Worm (Caenorhabditis elegans) whole organism, early embryonic: ENCODE data around the gene ncam-1.

Source experiments
- B0310.2 ChIP-seq: sonication (generic microtip); optimal IDR thresholded peaks from 2 replicates; lab custom pipeline; 2016; ENCODE audit warnings: mild to moderate bottlenecking, missing genetic modification characterization, missing compliant biosample characterization
- F13C5.2 ChIP-seq: sonication (generic microtip); optimal IDR thresholded peaks from 2 replicates; lab custom pipeline; 2017; ENCODE audit warnings: mild to moderate bottlenecking, missing genetic modification characterization, inconsistent platforms, missing compliant biosample characterization
- aly-1 ChIP-seq: sonication (generic microtip); optimal IDR thresholded peaks from 2 replicates; lab custom pipeline; 2016; ENCODE audit warnings: missing genetic modification characterization, missing compliant biosample characterization
- ama-1 ChIP-seq: fragments of 150-350 bp; optimal IDR thresholded peaks from 2 replicates; lab custom pipeline; 2014
- ceh-13 ChIP-seq: fragments of 200-800 bp; sonication (Bioruptor generic); optimal IDR thresholded peaks from 2 replicates; lab custom pipeline; 2018; ENCODE audit warnings: mild to moderate bottlenecking, missing genetic modification characterization, missing compliant biosample characterization
- ceh-36 ChIP-seq: sonication (generic microtip); optimal IDR thresholded peaks from 2 replicates; lab custom pipeline; 2016; ENCODE audit warnings: missing genetic modification characterization, inconsistent platforms, missing compliant biosample characterization
- ets-7 ChIP-seq: sonication (generic microtip); optimal IDR thresholded peaks from 2 replicates; lab custom pipeline; 2016; ENCODE audit warnings: missing genotype, missing genetic modification characterization, missing compliant biosample characterization
- flt-1 ChIP-seq: fragments of 200-800 bp; sonication (Bioruptor generic); IDR thresholded peaks from 2 replicates; pipeline ENCODE4 v1.3.6; 2022; ENCODE audit warnings: missing genetic modification characterization, missing compliant biosample characterization
- hmbx-1 ChIP-seq: sonication (generic microtip); optimal IDR thresholded peaks from 2 replicates; lab custom pipeline; 2016; ENCODE audit warnings: mild to moderate bottlenecking, missing genetic modification characterization, missing compliant biosample characterization
- hmg-4 ChIP-seq: fragments of 200-800 bp; sonication (Bioruptor generic); optimal IDR thresholded peaks from 2 replicates; lab custom pipeline; 2018; ENCODE audit warnings: mild to moderate bottlenecking, missing genetic modification characterization, missing compliant biosample characterization
- hnd-1 ChIP-seq: sonication (generic microtip); optimal IDR thresholded peaks from 2 replicates; lab custom pipeline; 2016; ENCODE audit warnings: missing genetic modification characterization, missing compliant biosample characterization
- pes-1 ChIP-seq: fragments of 200-800 bp; sonication (Bioruptor generic); IDR thresholded peaks from 2 replicates; pipeline ENCODE4 v1.3.6; 2022; ENCODE audit warnings: missing genetic modification reagents, missing genetic modification characterization, missing compliant biosample characterization
- scrt-1 ChIP-seq: fragments of 200-800 bp; sonication (Bioruptor generic); IDR thresholded peaks from 2 replicates; pipeline ENCODE4 v1.3.6; 2022; ENCODE audit warnings: missing genetic modification characterization, missing compliant biosample characterization
- sea-1 ChIP-seq: fragments of 200-800 bp; sonication (Bioruptor generic); conservative IDR thresholded peaks from 2 replicates; pipeline ENCODE4 v1.3.6; 2022; ENCODE audit warnings: missing genetic modification characterization, missing compliant biosample characterization
- tbx-11 ChIP-seq: fragments of 200-800 bp; sonication (Bioruptor generic); IDR thresholded peaks from 2 replicates; pipeline ENCODE4 v1.3.6; 2022; ENCODE audit warnings: missing genetic modification characterization, missing compliant biosample characterization
- tbx-37 ChIP-seq: fragments of 200-800 bp; sonication (Bioruptor generic); conservative IDR thresholded peaks from 2 replicates; pipeline ENCODE4 v1.3.6; 2022; ENCODE audit warnings: missing genetic modification reagents, missing genetic modification characterization, missing compliant biosample characterization
- tra-4 ChIP-seq: sonication (generic microtip); optimal IDR thresholded peaks from 2 replicates; lab custom pipeline; 2017; ENCODE audit warnings: missing genetic modification characterization, missing compliant biosample characterization

Gene ncam-1

ce11 chrX:691613-692012 lies at the start of gene ncam-1:
ncam-1 (plus strand) TSS chrX:691913.
- no peak for TF ChIP-seq hnd-1 (tag; lab: Kevin White, UChicago)
- TF ChIP-seq tbx-37: no peak
- TF ChIP-seq sea-1: no peak
- TF ChIP-seq tbx-11: no peak
- no peak for TF ChIP-seq pes-1 (GFP tag; lab: Robert Waterston, UW)
- TF ChIP-seq B0310.2 (tag; lab: Kevin White, UChicago): no peak
- no peak for TF ChIP-seq hmg-4 (GFP tag; lab: Kevin White, UChicago)
- TF ChIP-seq hmbx-1 (tag; lab: Kevin White, UChicago): no peak
- TF ChIP-seq tra-4 (tag; lab: Kevin White, UChicago): no peak
- no peak for TF ChIP-seq ets-7 (tag; lab: Kevin White, UChicago)
- TF ChIP-seq aly-1 (tag; lab: Kevin White, UChicago): no peak
- TF ChIP-seq ceh-36 (tag; lab: Kevin White, UChicago): no peak
- no peak for TF ChIP-seq F13C5.2 (tag; lab: Kevin White, UChicago)
- no peak for TF ChIP-seq ceh-13

ce11 chrX:642817-643216 lies 48.9 kb upstream of the ncam-1 start:
- TF ChIP-seq hmg-4 (GFP tag; lab: Kevin White, UChicago): no peak
- TF ChIP-seq pes-1 (GFP tag; lab: Robert Waterston, UW): no peak
- no peak for TF ChIP-seq aly-1 (tag; lab: Kevin White, UChicago)

- TF ChIP-seq tra-4 (tag; lab: Kevin White, UChicago): no peak
- no peak for TF ChIP-seq ama-1
- TF ChIP-seq hnd-1 (tag; lab: Kevin White, UChicago): no peak
- TF ChIP-seq B0310.2 (tag; lab: Kevin White, UChicago): no peak
- no peak for TF ChIP-seq tbx-11
Measured at ce11 chrX:645589-645988, 46.1 kb upstream of the ncam-1 start.

- TF ChIP-seq F13C5.2 (tag; lab: Kevin White, UChicago) (no peak), flt-1 (GFP tag; lab: Robert Waterston, UW) (no peak), ceh-36 (tag; lab: Kevin White, UChicago) (no peak), tbx-37 (no peak), aly-1 (tag; lab: Kevin White, UChicago) (no peak), sea-1 (no peak), B0310.2 (tag; lab: Kevin White, UChicago) (no peak), pes-1 (GFP tag; lab: Robert Waterston, UW) (no peak), hnd-1 (tag; lab: Kevin White, UChicago) (no peak), hmbx-1 (tag; lab: Kevin White, UChicago) (no peak), ceh-13 (no peak), ets-7 (tag; lab: Kevin White, UChicago) (no peak)
Measured at ce11 chrX:646493-646892, 45.2 kb upstream of the ncam-1 start.

- TF ChIP-seq aly-1 (tag; lab: Kevin White, UChicago): no peak
- no peak for TF ChIP-seq pes-1 (GFP tag; lab: Robert Waterston, UW)
- no peak for TF ChIP-seq hmg-4 (GFP tag; lab: Kevin White, UChicago)
- no peak for TF ChIP-seq F13C5.2 (tag; lab: Kevin White, UChicago)
- no peak for TF ChIP-seq scrt-1 (GFP tag; lab: Robert Waterston, UW)
- TF ChIP-seq B0310.2 (tag; lab: Kevin White, UChicago): no peak
- no peak for TF ChIP-seq hmbx-1 (tag; lab: Kevin White, UChicago)
- TF ChIP-seq flt-1 (GFP tag; lab: Robert Waterston, UW): no peak
- TF ChIP-seq ceh-36 (tag; lab: Kevin White, UChicago): no peak
- TF ChIP-seq tbx-37: no peak
- no peak for TF ChIP-seq ets-7 (tag; lab: Kevin White, UChicago)
- no peak for TF ChIP-seq tra-4 (tag; lab: Kevin White, UChicago)
- no peak for TF ChIP-seq ceh-13
- TF ChIP-seq ama-1: no peak
- TF ChIP-seq hnd-1 (tag; lab: Kevin White, UChicago): no peak
- TF ChIP-seq tbx-11: no peak
- TF ChIP-seq sea-1: no peak
Measured at ce11 chrX:651616-652015, 40.1 kb upstream of the ncam-1 start.

ce11 chrX:654804-655203 lies 36.9 kb upstream of the ncam-1 start, which contains the start of gene ifc-2:
ifc-2 (minus strand) TSS chrX:654904.
- no peak for TF ChIP-seq hnd-1 (tag; lab: Kevin White, UChicago)
- TF ChIP-seq B0310.2 (tag; lab: Kevin White, UChicago): no peak
- no peak for TF ChIP-seq tbx-11
- TF ChIP-seq flt-1 (GFP tag; lab: Robert Waterston, UW): no peak

ce11 chrX:655884-656283 lies 35.8 kb upstream of the ncam-1 start, which contains the start of gene lpr-7:
lpr-7 (plus strand) TSS chrX:656184.
- TF ChIP-seq ama-1 (no peak), aly-1 (tag; lab: Kevin White, UChicago) (no peak), tbx-37 (no peak), hmbx-1 (tag; lab: Kevin White, UChicago) (no peak), flt-1 (GFP tag; lab: Robert Waterston, UW) (no peak), tra-4 (tag; lab: Kevin White, UChicago) (no peak), hnd-1 (tag; lab: Kevin White, UChicago) (no peak), tbx-11 (no peak), ets-7 (tag; lab: Kevin White, UChicago) (no peak), ceh-13 (no peak), scrt-1 (GFP tag; lab: Robert Waterston, UW) (no peak), sea-1 (no peak), hmg-4 (GFP tag; lab: Kevin White, UChicago) (no peak), ceh-36 (tag; lab: Kevin White, UChicago) (no peak), pes-1 (GFP tag; lab: Robert Waterston, UW) (no peak), F13C5.2 (tag; lab: Kevin White, UChicago) (no peak), B0310.2 (tag; lab: Kevin White, UChicago) (no peak)
